Worm (Caenorhabditis elegans) whole organism, L4 larva: ENCODE results near the gene Y71H2AM.25.
A peak's percentile ranks its signal among the peaks of the same experiment; 100 is the strongest.

Source experiments
- D1046.2 ChIP-seq: fragments of 200-800 bp; sonication (Bioruptor generic); IDR thresholded peaks from 2 replicates; pipeline ENCODE4 v1.3.6; 2022; ENCODE audit warnings: missing genetic modification characterization, missing compliant biosample characterization
- F10B5.3 ChIP-seq: sonication (generic microtip); optimal IDR thresholded peaks from 2 replicates; lab custom pipeline; 2016; ENCODE audit warnings: mild to moderate bottlenecking, missing genetic modification characterization, missing compliant biosample characterization
- F26F4.8 ChIP-seq: fragments of 200-800 bp; sonication (Bioruptor generic); conservative IDR thresholded peaks from 2 replicates; pipeline ENCODE4 v1.3.6; 2022; ENCODE audit warnings: missing genetic modification characterization, missing compliant biosample characterization
- F44E2.7 ChIP-seq: fragments of 200-800 bp; sonication (Bioruptor generic); IDR thresholded peaks from 2 replicates; pipeline ENCODE4 v2.1.2; 2022; ENCODE audit warnings: missing genetic modification characterization, missing compliant biosample characterization
- F49E8.2 ChIP-seq: sonication (generic microtip); optimal IDR thresholded peaks from 2 replicates; lab custom pipeline; 2016; ENCODE audit warnings: missing compliant biosample characterization, mild to moderate bottlenecking, missing genetic modification characterization, borderline replicate concordance
- T26A8.4 ChIP-seq: fragments of 200-800 bp; sonication (Bioruptor generic); IDR thresholded peaks from 2 replicates; pipeline ENCODE4 v1.3.6; 2022; ENCODE audit warnings: missing genetic modification characterization, missing compliant biosample characterization
- Y105C5A.15 ChIP-seq: fragments of 200-800 bp; sonication (Bioruptor generic); IDR thresholded peaks from 2 replicates; pipeline ENCODE4 v1.3.6; 2022; ENCODE audit warnings: missing genetic modification characterization, missing compliant biosample characterization
- Y5F2A.4 ChIP-seq: fragments of 200-800 bp; sonication (Bioruptor generic); optimal IDR thresholded peaks from 2 replicates; lab custom pipeline; 2018; ENCODE audit warnings: mild to moderate bottlenecking, missing genetic modification characterization, missing compliant biosample characterization
- Y75B8A.6 ChIP-seq: fragments of 200-800 bp; sonication (Bioruptor generic); IDR thresholded peaks from 2 replicates; pipeline ENCODE4 v1.3.6; 2022; ENCODE audit warnings: missing genetic modification reagents, missing genetic modification characterization, missing compliant biosample characterization
- ama-1 ChIP-seq: fragments of 150-350 bp; optimal IDR thresholded peaks from 2 replicates; lab custom pipeline; 2014; ENCODE audit warnings: inconsistent platforms, mixed read lengths
- attf-4 ChIP-seq: sonication (generic microtip); optimal IDR thresholded peaks from 3 replicates; lab custom pipeline; 2017; ENCODE audit warnings: missing biosample characterization, missing genetic modification characterization
- ceh-32 ChIP-seq: sonication (generic microtip); optimal IDR thresholded peaks from 2 replicates; lab custom pipeline; 2016; ENCODE audit warnings: mild to moderate bottlenecking, missing genetic modification characterization, missing compliant biosample characterization; ENCODE audit not compliant: poor library complexity
- ceh-62 ChIP-seq: sonication (generic microtip); optimal IDR thresholded peaks from 2 replicates; lab custom pipeline; 2017; ENCODE audit warnings: missing biosample characterization, missing genetic modification characterization
- ctbp-1 ChIP-seq: fragments of 200-800 bp; sonication (Bioruptor generic); IDR thresholded peaks from 2 replicates; pipeline ENCODE4 v1.3.6; 2022; ENCODE audit warnings: missing genetic modification reagents, missing genetic modification characterization, missing compliant biosample characterization
- daf-12 ChIP-seq: fragments of 150-350 bp; optimal IDR thresholded peaks from 2 replicates; lab custom pipeline; 2014; ENCODE audit warnings: missing biosample characterization, missing genetic modification reagents, missing genetic modification characterization
- dmd-6 ChIP-seq: fragments of 200-800 bp; sonication (Bioruptor generic); IDR thresholded peaks from 2 replicates; pipeline ENCODE4 v1.3.6; 2022; ENCODE audit warnings: missing genetic modification reagents, missing genetic modification characterization, missing compliant biosample characterization
- dmd-8 ChIP-seq: fragments of 200-800 bp; sonication (Bioruptor generic); IDR thresholded peaks from 2 replicates; pipeline ENCODE4 v1.3.6; 2022; ENCODE audit warnings: missing genetic modification characterization, missing compliant biosample characterization
- dpl-1 ChIP-seq: fragments of 150-350 bp; optimal IDR thresholded peaks from 2 replicates; lab custom pipeline; 2014; ENCODE audit warnings: missing biosample characterization, missing genetic modification reagents, missing genetic modification characterization
- duxl-1 ChIP-seq: sonication (generic microtip); optimal IDR thresholded peaks from 2 replicates; lab custom pipeline; 2016; ENCODE audit warnings: mild to moderate bottlenecking, missing genetic modification characterization, moderate library complexity, missing compliant biosample characterization; ENCODE audit not compliant: poor library complexity
- dve-1 ChIP-seq: sonication (generic microtip); optimal IDR thresholded peaks from 2 replicates; lab custom pipeline; 2017; ENCODE audit warnings: antibody characterized with exemption, mild to moderate bottlenecking, missing genetic modification characterization, missing compliant biosample characterization; ENCODE audit not compliant: insufficient read depth
- egl-27 ChIP-seq: sonication (generic microtip); optimal IDR thresholded peaks from 3 replicates; lab custom pipeline; 2017; ENCODE audit warnings: missing biosample characterization, missing genetic modification reagents, missing genetic modification characterization
- egl-43 ChIP-seq: fragments of 200-800 bp; sonication (Bioruptor generic); IDR thresholded peaks from 2 replicates; pipeline ENCODE4 v1.3.6; 2022; ENCODE audit warnings: missing genetic modification reagents, missing genetic modification characterization, missing compliant biosample characterization
- fkh-10 ChIP-seq: fragments of 150-350 bp; optimal IDR thresholded peaks from 2 replicates; lab custom pipeline; 2014; ENCODE audit warnings: missing biosample characterization, missing genetic modification reagents, missing genetic modification characterization
- hif-1 ChIP-seq, 2 experiments: sonication (generic microtip); optimal IDR thresholded peaks; 2 replicates each; lab custom pipeline; 2016 to 2017; ENCODE audit warnings: missing compliant biosample characterization in 2 of 2, missing genetic modification characterization in 2 of 2, missing genetic modification reagents in 2 of 2, missing genotype in 2 of 2, mild to moderate bottlenecking in 1 of 2
- hlh-30 ChIP-seq: sonication (generic microtip); optimal IDR thresholded peaks from 2 replicates; lab custom pipeline; 2017; ENCODE audit warnings: antibody characterized with exemption, mild to moderate bottlenecking, missing genetic modification characterization, missing compliant biosample characterization; ENCODE audit not compliant: insufficient read depth
- hmg-1.1 ChIP-seq: fragments of 200-800 bp; sonication (Bioruptor generic); IDR thresholded peaks from 2 replicates; pipeline ENCODE4 v1.3.6; 2022; ENCODE audit warnings: missing genetic modification reagents, missing genetic modification characterization, missing compliant biosample characterization
- jun-1 ChIP-seq: fragments of 150-350 bp; optimal IDR thresholded peaks from 2 replicates; lab custom pipeline; 2014; ENCODE audit warnings: missing biosample characterization, missing genetic modification reagents, missing genetic modification characterization
- lin-15B ChIP-seq: fragments of 150-350 bp; sonication (generic microtip); optimal IDR thresholded peaks from 3 replicates; lab custom pipeline; 2014; ENCODE audit warnings: missing biosample characterization, missing genetic modification characterization
- lin-29 ChIP-seq: fragments of 200-800 bp; sonication (Bioruptor generic); IDR thresholded peaks from 2 replicates; pipeline ENCODE4 v1.3.6; 2022; ENCODE audit warnings: missing genetic modification reagents, missing genetic modification characterization, missing compliant biosample characterization
- lin-38 ChIP-seq: fragments of 200-800 bp; sonication (Bioruptor generic); IDR thresholded peaks from 2 replicates; pipeline ENCODE4 v1.3.6; 2022; ENCODE audit warnings: missing genetic modification reagents, missing genetic modification characterization, missing compliant biosample characterization
- lir-3 ChIP-seq: sonication (generic microtip); optimal IDR thresholded peaks from 2 replicates; lab custom pipeline; 2016; ENCODE audit warnings: mild to moderate bottlenecking, missing genetic modification characterization, missing compliant biosample characterization
- lsy-2 ChIP-seq, 2 experiments: fragments of 150-350 bp in 1 of 2; sonication (generic microtip) in 1 of 2; optimal IDR thresholded peaks; 2 replicates each; lab custom pipeline; 2014 to 2017; ENCODE audit warnings: missing biosample characterization in 2 of 2, missing genetic modification characterization in 2 of 2
- madf-5 ChIP-seq, 2 experiments: fragments of 200-800 bp; sonication (Bioruptor generic); IDR thresholded peaks; 2 replicates each; pipeline ENCODE4 v1.3.6; 2022; ENCODE audit warnings: missing compliant biosample characterization in 2 of 2, missing genetic modification characterization in 2 of 2
- mdt-29 ChIP-seq: fragments of 200-800 bp; sonication (Bioruptor generic); IDR thresholded peaks from 2 replicates; pipeline ENCODE4 v1.3.6; 2022; ENCODE audit warnings: missing genetic modification reagents, missing genetic modification characterization, missing compliant biosample characterization
- mes-2 ChIP-seq: sonication (generic microtip); optimal IDR thresholded peaks from 2 replicates; lab custom pipeline; 2016; ENCODE audit warnings: missing genotype, mild to moderate bottlenecking, missing genetic modification characterization, missing compliant biosample characterization; ENCODE audit not compliant: poor library complexity, severe bottlenecking
- nhr-111 ChIP-seq: fragments of 200-800 bp; sonication (Bioruptor generic); optimal IDR thresholded peaks from 2 replicates; lab custom pipeline; 2018; ENCODE audit warnings: mild to moderate bottlenecking, missing genetic modification characterization, missing compliant biosample characterization
- nhr-237 ChIP-seq: sonication (generic microtip); optimal IDR thresholded peaks from 2 replicates; lab custom pipeline; 2017; ENCODE audit warnings: missing biosample characterization, missing genetic modification characterization
- nhr-48 ChIP-seq: sonication (generic microtip); optimal IDR thresholded peaks from 2 replicates; lab custom pipeline; 2016; ENCODE audit warnings: mild to moderate bottlenecking, missing genetic modification characterization, missing compliant biosample characterization
- nhr-6 ChIP-seq: fragments of 150-350 bp; optimal IDR thresholded peaks from 2 replicates; lab custom pipeline; 2014; ENCODE audit warnings: missing biosample characterization, missing genetic modification characterization
- pqm-1 ChIP-seq: sonication (generic microtip); optimal IDR thresholded peaks from 2 replicates; lab custom pipeline; 2017; ENCODE audit warnings: missing biosample characterization, missing genetic modification characterization
- rbr-2 ChIP-seq: sonication (generic microtip); optimal IDR thresholded peaks from 2 replicates; lab custom pipeline; 2016; ENCODE audit warnings: missing genotype, missing genetic modification characterization, missing compliant biosample characterization
- set-16 ChIP-seq: fragments of 200-800 bp; sonication (Bioruptor generic); IDR thresholded peaks from 2 replicates; pipeline ENCODE4 v1.3.6; 2022; ENCODE audit warnings: missing genetic modification reagents, missing genetic modification characterization, missing compliant biosample characterization
- snpc-1.2 ChIP-seq: fragments of 200-800 bp; sonication (Bioruptor generic); IDR thresholded peaks from 2 replicates; pipeline ENCODE4 v1.3.6; 2022; ENCODE audit warnings: missing genetic modification reagents, missing genetic modification characterization, missing compliant biosample characterization
- snpc-4 ChIP-seq: fragments of 150-350 bp; optimal IDR thresholded peaks from 2 replicates; lab custom pipeline; 2014; ENCODE audit warnings: missing biosample characterization, missing genetic modification characterization
- spr-1 ChIP-seq: sonication (generic microtip); optimal IDR thresholded peaks from 2 replicates; lab custom pipeline; 2016; ENCODE audit warnings: mild to moderate bottlenecking, missing genetic modification characterization, missing compliant biosample characterization
- spr-3 ChIP-seq: fragments of 200-800 bp; sonication (Bioruptor generic); optimal IDR thresholded peaks from 2 replicates; lab custom pipeline; 2018; ENCODE audit warnings: mild to moderate bottlenecking, missing genetic modification characterization, missing compliant biosample characterization
- unc-39 ChIP-seq: sonication (generic microtip); optimal IDR thresholded peaks from 2 replicates; lab custom pipeline; 2017; ENCODE audit warnings: missing biosample characterization, missing genetic modification characterization
- unc-62 ChIP-seq, 3 experiments: fragments of 150-350 bp in 1 of 3; sonication (generic microtip); optimal IDR thresholded peaks in 2 of 3; peaks in 1 of 3; 1 replicate in 1 of 3; 2 replicates in 2 of 3; lab custom pipeline; 2014 to 2017; ENCODE audit warnings: missing biosample characterization in 3 of 3, missing genetic modification characterization in 3 of 3, missing genetic modification reagents in 3 of 3, missing genotype in 1 of 3
- zag-1 ChIP-seq: fragments of 150-350 bp; optimal IDR thresholded peaks from 2 replicates; lab custom pipeline; 2014; ENCODE audit warnings: missing biosample characterization, missing genetic modification characterization
- ztf-7 ChIP-seq: fragments of 150-350 bp; optimal IDR thresholded peaks from 2 replicates; lab custom pipeline; 2014; ENCODE audit warnings: missing biosample characterization, missing genetic modification characterization

The Y71H2AM.25 gene

ce11 chrIII:2805084-2805483 lies 2.8 kb downstream of the Y71H2AM.25 start, which contains the start of gene Y71H2AM.3:
Y71H2AM.3 (plus strand) TSS chrIII:2805430.
- TF ChIP-seq nhr-111 (GFP tag; lab: Kevin White, UChicago) = no peak
- no peak for TF ChIP-seq dmd-8
- TF ChIP-seq attf-4 (tag; lab: Kevin White, UChicago) = no peak
- peak; percentile 8 for TF ChIP-seq nhr-6 (tag; lab: Kevin White, UChicago)
- 0 out of 2 replicates have a peak, but pooled peaks have one; percentile 21 for TF ChIP-seq hmg-1.1 (GFP tag; lab: Robert Waterston, UW)
- peak; percentile 95 for TF ChIP-seq lin-38 (GFP tag; lab: Robert Waterston, UW)
- no peak for TF ChIP-seq F49E8.2 (tag; lab: Kevin White, UChicago)
- no peak for TF ChIP-seq ceh-32
- no peak for TF ChIP-seq set-16 (GFP tag; lab: Robert Waterston, UW)
- TF ChIP-seq daf-12 (tag; lab: Kevin White, UChicago) = no peak
- no peak for TF ChIP-seq lin-15B
- TF ChIP-seq duxl-1 (tag; lab: Kevin White, UChicago) = no peak
- no peak for TF ChIP-seq fkh-10 (GFP tag; lab: Kevin White, UChicago)
- no peak for TF ChIP-seq snpc-1.2 (GFP tag; lab: Robert Waterston, UW)
- peak in 1 of 2 experiments; percentile 45 for TF ChIP-seq unc-62 (GFP tag; optimal IDR thresholded peaks at IDR 0.05 in 1 of 2; lab: Kevin White, UChicago)
- no peak for TF ChIP-seq unc-62 (tag; optimal IDR thresholded peaks at IDR 0.05; lab: Kevin White, UChicago)
- peak; percentile 42 for TF ChIP-seq dve-1 (tag; lab: Kevin White, UChicago)
- TF ChIP-seq lsy-2 (tag; optimal IDR thresholded peaks at IDR 0.05; lab: Kevin White, UChicago) = peak in 1 of 2 experiments; percentile 71
- TF ChIP-seq zag-1 = no peak
- TF ChIP-seq ztf-7 = no peak
- TF ChIP-seq F44E2.7 = no peak
- TF ChIP-seq Y105C5A.15 (GFP tag; lab: Robert Waterston, UW) = no peak
- TF ChIP-seq snpc-4 (tag; lab: Kevin White, UChicago) = no peak
- TF ChIP-seq F10B5.3 (tag; lab: Kevin White, UChicago) = no peak
- no peak for TF ChIP-seq egl-27
- TF ChIP-seq dpl-1 (GFP tag; lab: Kevin White, UChicago) = peak; percentile 89
- TF ChIP-seq D1046.2 (GFP tag; lab: Robert Waterston, UW) = no peak
- peak; percentile 40 for TF ChIP-seq mes-2 (tag; lab: Kevin White, UChicago)
- TF ChIP-seq spr-3 (GFP tag; lab: Kevin White, UChicago) = no peak
- no peak for TF ChIP-seq Y5F2A.4 (GFP tag; lab: Kevin White, UChicago)
- TF ChIP-seq madf-5 (GFP tag; IDR thresholded peaks at IDR 0.05; lab: Robert Waterston, UW) = no peak
- TF ChIP-seq T26A8.4 (GFP tag; lab: Robert Waterston, UW) = no peak
- peak; percentile 26 for TF ChIP-seq hlh-30 (tag; lab: Kevin White, UChicago)
- no peak for TF ChIP-seq spr-1 (tag; lab: Kevin White, UChicago)
- TF ChIP-seq rbr-2 (tag; lab: Kevin White, UChicago) = peak; percentile 14
- TF ChIP-seq lir-3 (tag; lab: Kevin White, UChicago) = no peak

DNA sequence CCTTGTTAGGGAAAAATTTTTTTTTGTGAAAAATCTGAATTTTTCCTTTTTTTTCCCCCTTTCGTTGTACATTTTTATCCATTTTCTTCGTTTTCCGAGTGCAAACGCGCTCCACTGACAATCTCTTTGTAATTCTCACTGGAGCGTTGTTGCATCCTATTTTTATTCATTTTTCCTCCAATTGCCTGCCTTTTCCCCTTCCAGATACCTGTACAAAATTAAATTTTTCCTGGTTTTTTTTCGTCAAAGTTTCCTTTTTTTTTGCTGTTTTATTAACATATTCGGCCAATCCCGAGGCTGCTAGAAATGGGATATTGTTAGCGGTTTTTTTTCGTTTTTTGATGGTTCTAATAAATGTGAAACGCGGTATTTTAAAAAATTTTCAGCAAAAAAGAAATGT lies 9.1 kb downstream of the Y71H2AM.25 start:
- TF ChIP-seq egl-43 (GFP tag; lab: Robert Waterston, UW) (peak; percentile 40; the same call in 1 of the 2 replicates), Y75B8A.6 (GFP tag; lab: Robert Waterston, UW) (no peak), jun-1 (no peak), nhr-48 (peak; percentile 2), set-16 (GFP tag; lab: Robert Waterston, UW) (no peak), lir-3 (tag; lab: Kevin White, UChicago) (no peak), F49E8.2 (tag; lab: Kevin White, UChicago) (peak; percentile 47), lin-15B (no peak), dmd-6 (GFP tag; lab: Robert Waterston, UW) (no peak), lsy-2 (tag; optimal IDR thresholded peaks at IDR 0.05; lab: Kevin White, UChicago) (peak in 1 of 2 experiments; percentile 49), mdt-29 (GFP tag; lab: Robert Waterston, UW) (no peak), pqm-1 (tag; lab: Kevin White, UChicago) (no peak), Y105C5A.15 (GFP tag; lab: Robert Waterston, UW) (no peak), F26F4.8 (GFP tag; lab: Robert Waterston, UW) (no peak), nhr-237 (tag; lab: Kevin White, UChicago) (no peak), nhr-111 (GFP tag; lab: Kevin White, UChicago) (peak; percentile 60), unc-39 (no peak), lin-29 (GFP tag; lab: Robert Waterston, UW) (no peak), ctbp-1 (GFP tag; lab: Robert Waterston, UW) (0 out of 2 replicates have a peak, but pooled peaks have one; percentile 42), ama-1 (lab: Kevin White, UChicago) (peak; percentile 76), hif-1 (tag; optimal IDR thresholded peaks at IDR 0.05; lab: Kevin White, UChicago) (peak in 1 of 2 experiments; percentile 69), ceh-62 (tag; lab: Kevin White, UChicago) (no peak)
